Worm (Caenorhabditis elegans): Measurements from ENCODE around the gene tra-2.

The tra-2 gene

ce11 chrII:6968191-6968675 lies 2.8 kb upstream of the tra-2 start (continued):
- TF ChIP-seq snpc-4 (tag; optimal IDR thresholded peaks at IDR 0.05) (peak; percentile 88), aha-1 (tag) (peak; percentile 86), dmd-8 (GFP tag; IDR thresholded peaks at IDR 0.05) (0 out of 2 replicates have a peak, but pooled peaks have one; percentile 40), arid-1 (GFP tag; conservative IDR thresholded peaks at IDR 0.05) (peak; percentile 77), unc-39 (tag; optimal IDR thresholded peaks at IDR 0.05) (no peak), madf-9 (GFP tag; conservative IDR thresholded peaks at IDR 0.05) (no peak), jun-1 (tag; optimal IDR thresholded peaks at IDR 0.05) (no peak), egl-43 (GFP tag; IDR thresholded peaks at IDR 0.05) (peak; percentile 88), saeg-2 (GFP tag; IDR thresholded peaks at IDR 0.05) (0 out of 2 replicates have a peak, but pooled peaks have one; percentile 56), aly-2 (tag; optimal IDR thresholded peaks at IDR 0.05) (peak; percentile 52), nhr-10 (tag; optimal IDR thresholded peaks at IDR 0.05) (no peak), lin-38 (GFP tag; IDR thresholded peaks at IDR 0.05) (peak; percentile 72), nhr-6 (tag; optimal IDR thresholded peaks at IDR 0.05) (peak; percentile 51), spr-1 (tag; optimal IDR thresholded peaks at IDR 0.05) (peak; percentile 68), unc-130 (GFP tag; optimal IDR thresholded peaks at IDR 0.05) (peak; percentile 66), zip-2 (tag; optimal IDR thresholded peaks at IDR 0.05) (peak; percentile 11), gei-8 (GFP tag; optimal IDR thresholded peaks at IDR 0.05) (peak; percentile 71), ceh-44 (GFP tag; IDR thresholded peaks at IDR 0.05) (peak; percentile 80), Y5F2A.4 (GFP tag; optimal IDR thresholded peaks at IDR 0.05) (peak; percentile 49), F10B5.3 (tag; optimal IDR thresholded peaks at IDR 0.05) (peak; percentile 75), rbr-2 (tag; optimal IDR thresholded peaks at IDR 0.05) (peak; percentile 80), fos-1 (tag; optimal IDR thresholded peaks at IDR 0.05) (no peak), nhr-111 (GFP tag; optimal IDR thresholded peaks at IDR 0.05) (peak; percentile 55), spr-3 (GFP tag; optimal IDR thresholded peaks at IDR 0.05) (peak; percentile 63), F37D6.2 (tag; optimal IDR thresholded peaks at IDR 0.05) (peak; percentile 34), hlh-11 (tag; optimal IDR thresholded peaks at IDR 0.05) (peak; percentile 82), pqm-1 (tag; optimal IDR thresholded peaks at IDR 0.05) (no peak), nhr-48 (tag; optimal IDR thresholded peaks at IDR 0.05) (peak; percentile 75), zip-11 (GFP tag; IDR thresholded peaks at IDR 0.05) (no peak)

ce11 chrII:6967618-6968017 lies 2.1 kb upstream of the tra-2 start, which contains the start of gene eif-2Bgamma:
Gene eif-2Bgamma (minus strand): TSS chrII:6967648.
- TF ChIP-seq R02D3.7 (tag; optimal IDR thresholded peaks at IDR 0.05) (peak; percentile 51), D1046.2 (GFP tag; IDR thresholded peaks at IDR 0.05) (no peak), hlh-30 (tag; optimal IDR thresholded peaks at IDR 0.05; ENCODE audit: insufficient read depth) (peak; percentile 49), aha-1 (tag) (peak; percentile 44), nhr-11 (tag; optimal IDR thresholded peaks at IDR 0.05) (no peak), dmd-8 (GFP tag; IDR thresholded peaks at IDR 0.05) (no peak), T20F7.1 (GFP tag; optimal IDR thresholded peaks at IDR 0.05) (peak; percentile 96), dpl-1 (GFP tag; optimal IDR thresholded peaks at IDR 0.05) (peak; percentile 29), Y48G9A.11 (GFP tag; IDR thresholded peaks at IDR 0.05) (peak; percentile 89), lsy-2 (tag; optimal IDR thresholded peaks at IDR 0.05) (peak in 1 of 2 experiments; percentile 70)

ce11 chrII:6958136-6958535 lies 7.3 kb downstream of the tra-2 start:
- TF ChIP-seq unc-62 (GFP tag; optimal IDR thresholded peaks at IDR 0.05 in 1 of 2): peak in 1 of 2 experiments; percentile 95
- no peak for TF ChIP-seq unc-62 (tag; optimal IDR thresholded peaks at IDR 0.05)
- TF ChIP-seq R02D3.7 (tag; optimal IDR thresholded peaks at IDR 0.05): no peak
- TF ChIP-seq zag-1 (tag; optimal IDR thresholded peaks at IDR 0.05): no peak
